Fruit fly (Drosophila melanogaster): ENCODE results near the gene Ziz.

Ziz gene

dm6 chr2L:7424907-7425689, 71.0 kb downstream of the Ziz start (continued):
- TF ChIP-seq sqz (GFP tag; optimal IDR thresholded peaks at IDR 0.05) (no peak), toy (GFP tag; IDR thresholded peaks at IDR 0.05) (peak; percentile 74; the same call in 1 of the 2 replicates), CG7786 (GFP tag; optimal IDR thresholded peaks at IDR 0.05) (peak; percentile 87), dmrt99B (tag; optimal IDR thresholded peaks at IDR 0.05) (no peak), CG3838 (GFP tag; optimal IDR thresholded peaks at IDR 0.05) (no peak), sens-2 (GFP tag; IDR thresholded peaks at IDR 0.05) (no peak), ase (GFP tag; IDR thresholded peaks at IDR 0.05) (0 out of 3 replicates have a peak, but pooled peaks have one; percentile 8), Jarid2 (GFP tag; optimal IDR thresholded peaks at IDR 0.05) (no peak), hkb (optimal IDR thresholded peaks at IDR 0.05) (no peak), hkb (GFP tag; IDR thresholded peaks at IDR 0.05) (peak; percentile 63; the same call in 1 of the 2 replicates), slbo (GFP tag; IDR thresholded peaks at IDR 0.05) (peak; percentile 95), MBD-R2 (GFP tag; IDR thresholded peaks at IDR 0.05) (peak; percentile 62; the same call in 1 of the 2 replicates), CG13296 (GFP tag; optimal IDR thresholded peaks at IDR 0.05) (no peak), odd (GFP tag; optimal IDR thresholded peaks at IDR 0.05) (no peak), inv (GFP tag; IDR thresholded peaks at IDR 0.05; ENCODE audit: partially characterized antibody) (no peak), Rfx (GFP tag; IDR thresholded peaks at IDR 0.05) (peak; percentile 95), CG10209 (GFP tag; optimal IDR thresholded peaks at IDR 0.05) (peak; percentile 55), H15 (GFP tag; IDR thresholded peaks at IDR 0.05) (0 out of 3 replicates have a peak, but pooled peaks have one; percentile 20), CG15514 (GFP tag; optimal IDR thresholded peaks at IDR 0.05) (peak; percentile 67), CG8290 (GFP tag; optimal IDR thresholded peaks at IDR 0.05) (no peak), CG8290 (tag; optimal IDR thresholded peaks at IDR 0.05) (peak in 1 of 2 experiments; percentile 89), salm (tag; optimal IDR thresholded peaks at IDR 0.05) (no peak), ham (GFP tag; IDR thresholded peaks at IDR 0.05) (peak; percentile 50; the same call in 1 of the 2 replicates), CG3281 (GFP tag; optimal IDR thresholded peaks at IDR 0.05) (peak; percentile 82), D (optimal IDR thresholded peaks at IDR 0.05) (no peak), D (GFP tag; optimal IDR thresholded peaks at IDR 0.05) (no peak), CG6689 (GFP tag; IDR thresholded peaks at IDR 0.05) (0 out of 2 replicates have a peak, but pooled peaks have one; percentile 34), br (optimal IDR thresholded peaks at IDR 0.05) (no peak), HLH4C (GFP tag; IDR thresholded peaks at IDR 0.05; ENCODE audit: partially characterized antibody) (no peak), CG32767 (GFP tag; IDR thresholded peaks at IDR 0.05) (no peak), repo (GFP tag; optimal IDR thresholded peaks at IDR 0.05) (peak; percentile 29), CG15269 (tag; optimal IDR thresholded peaks at IDR 0.05) (peak; percentile 41), CG31388 (GFP tag; optimal IDR thresholded peaks at IDR 0.05) (no peak), E2f2 (GFP tag; IDR thresholded peaks at IDR 0.05) (0 out of 2 replicates have a peak, but pooled peaks have one; percentile 11), Sox100B (GFP tag; optimal IDR thresholded peaks at IDR 0.05) (no peak), her (GFP tag; optimal IDR thresholded peaks at IDR 0.05) (peak; percentile 76), CG1792 (GFP tag; optimal IDR thresholded peaks at IDR 0.05) (no peak), CG17612 (GFP tag; IDR thresholded peaks at IDR 0.05) (peak; percentile 53; the same call in 1 of the 2 replicates), sd (tag; optimal IDR thresholded peaks at IDR 0.05) (peak; percentile 46), CG6175 (GFP tag; IDR thresholded peaks at IDR 0.05) (0 out of 3 replicates have a peak, but pooled peaks have one; percentile 50), CG3995 (GFP tag; optimal IDR thresholded peaks at IDR 0.05) (peak; percentile 34), Poxn (GFP tag; IDR thresholded peaks at IDR 0.05) (no peak), Dbx (GFP tag; IDR thresholded peaks at IDR 0.05) (peak; percentile 92), CG9215 (GFP tag; IDR thresholded peaks at IDR 0.05) (peak; percentile 83), tin (GFP tag; optimal IDR thresholded peaks at IDR 0.05) (peak; percentile 26), onecut (GFP tag; IDR thresholded peaks at IDR 0.05) (peak; percentile 6; the same call in 1 of the 2 replicates), Bgb (GFP tag; IDR thresholded peaks at IDR 0.05; ENCODE audit: partially characterized antibody) (no peak), gsb (GFP tag; IDR thresholded peaks at IDR 0.05) (peak; percentile 68), CG13894 (tag; optimal IDR thresholded peaks at IDR 0.05) (peak; percentile 29), pzg (GFP tag; optimal IDR thresholded peaks at IDR 0.05) (peak; percentile 6), Aef1 (GFP tag; IDR thresholded peaks at IDR 0.05) (peak; percentile 70)

Measured in whole organism, embryonic.